Worm (Caenorhabditis elegans) whole organism, L4/young adult: Measurements from ENCODE around the gene F22F4.5.

Source experiments
- W03F9.2 ChIP-seq: fragments of 150-350 bp; optimal IDR thresholded peaks from 2 replicates; lab custom pipeline; 2014; ENCODE audit warnings: missing biosample characterization, missing genetic modification characterization
- dao-5 ChIP-seq: sonication (generic microtip); optimal IDR thresholded peaks from 2 replicates; lab custom pipeline; 2016; ENCODE audit warnings: missing genotype, missing genetic modification characterization, moderate library complexity, missing compliant biosample characterization
- him-1 ChIP-seq: sonication (generic microtip); optimal IDR thresholded peaks from 2 replicates; lab custom pipeline; 2016; ENCODE audit warnings: missing genotype, missing genetic modification reagents, missing genetic modification characterization, missing compliant biosample characterization

DNA sequence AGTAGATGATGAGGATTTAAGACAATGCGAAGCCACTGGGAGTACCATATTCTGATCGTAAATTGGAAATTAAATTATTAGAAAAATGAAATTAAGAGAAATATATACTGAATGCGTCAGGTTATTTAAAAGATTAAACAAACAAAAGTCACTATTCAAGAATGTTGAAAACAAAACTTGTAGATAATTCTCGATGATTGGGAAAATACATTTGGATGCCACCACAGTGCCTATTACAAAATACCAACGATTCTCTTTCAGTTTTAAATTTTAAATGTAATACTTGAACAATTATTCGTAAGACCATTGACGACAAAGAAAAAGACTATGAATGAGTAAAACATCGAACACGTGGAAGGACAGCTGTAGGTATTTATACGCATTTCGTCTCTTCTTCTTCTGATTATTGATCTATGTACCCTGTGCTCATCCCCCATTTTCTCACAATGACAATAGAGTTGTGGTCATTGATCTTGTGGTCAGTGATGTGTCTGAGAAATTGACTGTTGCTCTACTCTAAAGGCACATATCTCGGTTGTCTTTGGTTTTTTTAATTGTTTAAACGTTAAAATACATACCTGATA lies 27.3 kb upstream of the F22F4.5 start, which contains the start of gene C09B8.4:
- TF ChIP-seq him-1 (no peak), W03F9.2 (tag; lab: Kevin White, UChicago) (no peak), dao-5 (no peak)
